Fruit fly (Drosophila melanogaster) Kc167 (cell line): Measurements from ENCODE around the gene Prosbeta2.

Experiments
- Sin3A ChIP-seq: fragments of >200 bp; optimal IDR thresholded peaks from 2 replicates; lab custom pipeline; 2018; ENCODE audit warnings: missing external identifiers
- h ChIP-seq: fragments of >200 bp; optimal IDR thresholded peaks from 3 replicates; lab custom pipeline; 2018; ENCODE audit warnings: missing external identifiers
- psq ChIP-seq: fragments of >200 bp; optimal IDR thresholded peaks from 2 replicates; lab custom pipeline; 2017; ENCODE audit warnings: missing external identifiers
- ttk ChIP-seq: sonication (Bioruptor generic); optimal IDR thresholded peaks from 2 replicates; lab custom pipeline; 2017; ENCODE audit warnings: missing external identifiers

dm6 chr3L:15005774-15006173, 6.0 kb downstream of the Prosbeta2 start:
- no peak for TF ChIP-seq Sin3A (lab: Kevin White, UChicago)
- no peak for TF ChIP-seq psq
- no peak for TF ChIP-seq ttk (lab: Kevin White, UChicago)
- TF ChIP-seq h (lab: Kevin White, UChicago), result no peak
